Worm (Caenorhabditis elegans): ENCODE measurements around the gene pmt-2.

- no peak for TF ChIP-seq pha-4 (tag; optimal IDR thresholded peaks at IDR 0.05)
- TF ChIP-seq ama-1 (optimal IDR thresholded peaks at IDR 0.05): no peak
- no peak for TF ChIP-seq lim-6 (tag; optimal IDR thresholded peaks at IDR 0.05)
- TF ChIP-seq ceh-45 (GFP tag; IDR thresholded peaks at IDR 0.05): no peak
- no peak for TF ChIP-seq lin-11 (tag; optimal IDR thresholded peaks at IDR 0.05)
Measured at ce11 chrV:4606828-4607227, 21.6 kb upstream of the pmt-2 start, which contains the start of gene txt-6.
